1 worm cellular context compared by ENCODE assay signal in the genomic region with DNA sequence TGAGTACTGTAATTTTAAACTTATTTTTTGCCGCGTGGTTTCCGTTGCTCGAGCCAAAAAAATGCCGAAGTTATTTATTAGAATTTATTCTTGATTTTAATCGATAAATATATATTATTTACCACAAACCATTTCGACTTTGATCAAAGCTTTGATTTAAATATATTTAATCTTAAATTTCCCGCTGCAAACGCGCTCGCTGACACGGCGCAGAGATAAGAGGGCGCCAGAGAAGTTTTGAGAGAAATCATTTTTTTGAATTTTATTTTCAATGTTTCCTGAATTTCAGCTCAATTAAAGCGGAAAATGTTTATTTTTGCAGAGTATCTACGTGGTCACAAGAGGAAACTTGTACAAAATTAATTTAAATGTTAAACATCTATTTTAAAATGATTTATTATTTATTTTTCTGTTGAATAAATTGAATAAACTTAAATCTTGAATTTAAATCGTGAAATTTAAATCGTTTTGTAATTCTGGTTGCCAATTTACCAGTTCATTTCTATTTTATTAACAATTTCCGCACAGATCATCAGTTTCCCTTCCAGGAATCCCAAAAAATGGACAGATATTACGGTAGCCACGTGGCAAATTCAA.
TF ChIP-seq lines count a peak whose summit lies in the region.

TSS of gene com-1 (plus strand) at position 547 of the 597 bp plus-strand sequence.

TF ChIP-seq in whole organism, L1 larva, 84 proteins besides CTCF, POLR2A, EP300 and RAD21 (continued from another document):
- no peak for TF ChIP-seq pag-3 (tag; optimal IDR thresholded peaks at IDR 0.05; lab: Kevin White, UChicago; ENCODE audit: borderline replicate concordance, insufficient read depth)
TF ChIP-seq in whole organism, L1 larva: peak in this region for 19.
